Worm (Caenorhabditis elegans) whole organism, L3 larva: ENCODE measurements around the gene F25F2.1.

ENCODE experiments used
- R02D3.7 ChIP-seq: fragments of 150-350 bp; optimal IDR thresholded peaks from 2 replicates; lab custom pipeline; 2014; ENCODE audit warnings: missing biosample characterization, missing genetic modification characterization
- ZK546.5 ChIP-seq: sonication (generic microtip); optimal IDR thresholded peaks from 2 replicates; lab custom pipeline; 2017; ENCODE audit warnings: missing biosample characterization, missing genetic modification characterization
- aly-2 ChIP-seq: fragments of 150-350 bp; optimal IDR thresholded peaks from 2 replicates; lab custom pipeline; 2014; ENCODE audit warnings: missing biosample characterization, missing genetic modification characterization
- ama-1 ChIP-seq: fragments of 150-350 bp; optimal IDR thresholded peaks from 2 replicates; lab custom pipeline; 2018
- ceh-16 ChIP-seq: sonication (generic microtip); optimal IDR thresholded peaks from 2 replicates; lab custom pipeline; 2017; ENCODE audit warnings: missing biosample characterization, missing genetic modification characterization
- ceh-28 ChIP-seq: fragments of 150-350 bp; optimal IDR thresholded peaks from 2 replicates; lab custom pipeline; 2014; ENCODE audit warnings: missing biosample characterization, missing genetic modification reagents, missing genetic modification characterization
- ceh-82 ChIP-seq: fragments of 150-350 bp; optimal IDR thresholded peaks from 2 replicates; lab custom pipeline; 2014; ENCODE audit warnings: missing biosample characterization, missing genetic modification characterization
- ceh-9 ChIP-seq: sonication (generic microtip); optimal IDR thresholded peaks from 2 replicates; lab custom pipeline; 2018; ENCODE audit warnings: missing biosample characterization, missing genetic modification characterization
- egl-27 ChIP-seq: sonication (generic microtip); optimal IDR thresholded peaks from 4 replicates; lab custom pipeline; 2017; ENCODE audit warnings: missing biosample characterization, missing genetic modification reagents, missing genetic modification characterization
- egl-5 ChIP-seq: fragments of 150-350 bp; optimal IDR thresholded peaks from 2 replicates; lab custom pipeline; 2017; ENCODE audit warnings: missing biosample characterization, missing genetic modification reagents, missing genetic modification characterization, inconsistent platforms
- elt-2 ChIP-seq: sonication (generic microtip); optimal IDR thresholded peaks from 2 replicates; lab custom pipeline; 2016; ENCODE audit warnings: missing genetic modification reagents, mild to moderate bottlenecking, missing genetic modification characterization, missing compliant biosample characterization
- elt-3 ChIP-seq, 3 experiments: fragments of 150-350 bp in 1 of 3; sonication (generic microtip) in 2 of 3; optimal IDR thresholded peaks; 2 replicates in 2 of 3; 4 replicates in 1 of 3; lab custom pipeline; 2014 to 2017; ENCODE audit warnings: missing biosample characterization in 3 of 3, missing genetic modification characterization in 3 of 3
- fkh-10 ChIP-seq: sonication (generic microtip); optimal IDR thresholded peaks from 2 replicates; lab custom pipeline; 2017; ENCODE audit warnings: missing biosample characterization, missing genetic modification reagents, missing genetic modification characterization
- fos-1 ChIP-seq: fragments of 150-350 bp; optimal IDR thresholded peaks from 2 replicates; lab custom pipeline; 2014; ENCODE audit warnings: missing biosample characterization, missing genetic modification characterization
- hmg-11 ChIP-seq: sonication (generic microtip); optimal IDR thresholded peaks from 2 replicates; lab custom pipeline; 2016; ENCODE audit warnings: missing genetic modification characterization, missing compliant biosample characterization
- jun-1 ChIP-seq: fragments of 150-350 bp; optimal IDR thresholded peaks from 2 replicates; lab custom pipeline; 2014; ENCODE audit warnings: missing biosample characterization, missing genetic modification reagents, missing genetic modification characterization
- lin-15B ChIP-seq: fragments of 150-350 bp; optimal IDR thresholded peaks from 2 replicates; lab custom pipeline; 2014; ENCODE audit warnings: missing biosample characterization, missing genetic modification characterization
- lsy-12 ChIP-seq: sonication (generic microtip); optimal IDR thresholded peaks from 2 replicates; lab custom pipeline; 2016; ENCODE audit warnings: mild to moderate bottlenecking, missing genetic modification characterization, missing compliant biosample characterization
- mml-1 ChIP-seq: fragments of 150-350 bp; sonication (generic microtip); optimal IDR thresholded peaks from 3 replicates; lab custom pipeline; 2014; ENCODE audit warnings: missing biosample characterization, missing genetic modification characterization
- nfya-1 ChIP-seq: sonication (generic microtip); optimal IDR thresholded peaks from 2 replicates; lab custom pipeline; 2017; ENCODE audit warnings: missing genetic modification characterization, mild to moderate bottlenecking, missing compliant biosample characterization, antibody characterized with exemption, moderate library complexity; ENCODE audit not compliant: insufficient read depth
- nhr-12 ChIP-seq: fragments of 150-350 bp; optimal IDR thresholded peaks from 2 replicates; lab custom pipeline; 2014; ENCODE audit warnings: missing biosample characterization, missing genetic modification characterization
- nhr-23 ChIP-seq: fragments of 150-350 bp; optimal IDR thresholded peaks from 2 replicates; lab custom pipeline; 2014; ENCODE audit warnings: missing biosample characterization, missing genetic modification reagents, missing genetic modification characterization
- nhr-237 ChIP-seq: fragments of 150-350 bp; optimal IDR thresholded peaks from 2 replicates; lab custom pipeline; 2014; ENCODE audit warnings: missing biosample characterization, missing genetic modification characterization
- nhr-25 ChIP-seq: sonication (generic microtip); optimal IDR thresholded peaks from 2 replicates; lab custom pipeline; 2017; ENCODE audit warnings: missing biosample characterization, missing genetic modification characterization
- nhr-67 ChIP-seq: fragments of 150-350 bp; optimal IDR thresholded peaks from 2 replicates; lab custom pipeline; 2014; ENCODE audit warnings: missing biosample characterization, missing genetic modification characterization
- nhr-76 ChIP-seq: fragments of 150-350 bp; sonication (generic microtip); optimal IDR thresholded peaks from 5 replicates; lab custom pipeline; 2014; ENCODE audit warnings: missing biosample characterization, missing genetic modification characterization
- pha-4 ChIP-seq: fragments of 150-350 bp; optimal IDR thresholded peaks from 2 replicates; lab custom pipeline; 2014; ENCODE audit warnings: missing biosample characterization, missing genetic modification reagents, missing genetic modification characterization
- pqm-1 ChIP-seq: fragments of 150-350 bp; optimal IDR thresholded peaks from 2 replicates; lab custom pipeline; 2017; ENCODE audit warnings: missing biosample characterization, missing genetic modification characterization, inconsistent platforms
- skn-1 ChIP-seq: fragments of 150-350 bp; optimal IDR thresholded peaks from 2 replicates; lab custom pipeline; 2014; ENCODE audit warnings: missing biosample characterization, missing genetic modification characterization
- tbx-2 ChIP-seq: sonication (generic microtip); optimal IDR thresholded peaks from 2 replicates; lab custom pipeline; 2016; ENCODE audit warnings: mild to moderate bottlenecking, missing genetic modification characterization, missing compliant biosample characterization
- unc-39 ChIP-seq: sonication (generic microtip); optimal IDR thresholded peaks from 4 replicates; lab custom pipeline; 2017; ENCODE audit warnings: missing biosample characterization, missing genetic modification characterization
- zag-1 ChIP-seq: fragments of 150-350 bp; optimal IDR thresholded peaks from 2 replicates; lab custom pipeline; 2014; ENCODE audit warnings: missing biosample characterization, missing genetic modification characterization
- ztf-11 ChIP-seq: fragments of 150-350 bp; optimal IDR thresholded peaks from 2 replicates; lab custom pipeline; 2014; ENCODE audit warnings: missing biosample characterization, missing genetic modification characterization
- ztf-4 ChIP-seq: fragments of 150-350 bp; optimal IDR thresholded peaks from 2 replicates; lab custom pipeline; 2014; ENCODE audit warnings: missing biosample characterization, missing genetic modification characterization

Gene F25F2.1

ce11 chrIII:4520057-4520456 lies 11.4 kb downstream of the F25F2.1 start, which contains the start of gene cdh-4:
Gene cdh-4 (plus strand): TSS chrIII:4520357.
- no peak for TF ChIP-seq lsy-12
- no peak for TF ChIP-seq elt-2 (tag; lab: Kevin White, UChicago)
- no peak for TF ChIP-seq skn-1 (tag; lab: Kevin White, UChicago)
- no peak for TF ChIP-seq nhr-25 (tag; lab: Kevin White, UChicago)
- TF ChIP-seq ceh-9 (tag; lab: Kevin White, UChicago): no peak
- TF ChIP-seq aly-2 (tag; lab: Kevin White, UChicago): no peak
- TF ChIP-seq R02D3.7: no peak
- no peak for TF ChIP-seq lin-15B (tag; lab: Kevin White, UChicago)
- TF ChIP-seq fkh-10 (GFP tag; lab: Kevin White, UChicago): no peak
- TF ChIP-seq ZK546.5: no peak
- TF ChIP-seq pqm-1 (tag; lab: Kevin White, UChicago): no peak

ce11 chrIII:4523411-4523810 lies 14.8 kb downstream of the F25F2.1 start:
- TF ChIP-seq nhr-23 (tag; lab: Kevin White, UChicago): no peak
- TF ChIP-seq ztf-11 (tag; lab: Kevin White, UChicago): no peak
- TF ChIP-seq tbx-2 (tag; lab: Kevin White, UChicago): no peak
- TF ChIP-seq unc-39: no peak
- no peak for TF ChIP-seq nhr-76
- no peak for TF ChIP-seq egl-5 (tag; lab: Kevin White, UChicago)
- no peak for TF ChIP-seq elt-3 (tag; optimal IDR thresholded peaks at IDR 0.05; lab: Kevin White, UChicago)
- no peak for TF ChIP-seq pqm-1 (tag; lab: Kevin White, UChicago)
- TF ChIP-seq ztf-4: no peak
- no peak for TF ChIP-seq ceh-28
- TF ChIP-seq zag-1 (tag; lab: Kevin White, UChicago): no peak
- no peak for TF ChIP-seq nfya-1
- TF ChIP-seq mml-1 (tag; lab: Kevin White, UChicago): no peak
- TF ChIP-seq nhr-237 (tag; lab: Kevin White, UChicago): no peak
- no peak for TF ChIP-seq ama-1
- TF ChIP-seq fos-1 (tag; lab: Kevin White, UChicago): no peak
- TF ChIP-seq pha-4 (tag; lab: Kevin White, UChicago): no peak

ce11 chrIII:4524071-4524470 lies 15.4 kb downstream of the F25F2.1 start:
- TF ChIP-seq ztf-4 (no peak), jun-1 (tag; lab: Kevin White, UChicago) (no peak), ceh-82 (tag; lab: Kevin White, UChicago) (no peak), nhr-237 (tag; lab: Kevin White, UChicago) (no peak), ceh-28 (no peak), zag-1 (tag; lab: Kevin White, UChicago) (no peak), hmg-11 (tag; lab: Kevin White, UChicago) (no peak), lin-15B (tag; lab: Kevin White, UChicago) (no peak), nhr-12 (no peak), skn-1 (tag; lab: Kevin White, UChicago) (no peak)

- no peak for TF ChIP-seq pqm-1 (tag; lab: Kevin White, UChicago)
- TF ChIP-seq ZK546.5: no peak
- TF ChIP-seq elt-3 (tag; optimal IDR thresholded peaks at IDR 0.05; lab: Kevin White, UChicago): no peak
- no peak for TF ChIP-seq nhr-67 (tag; lab: Kevin White, UChicago)
- TF ChIP-seq unc-39: no peak
- no peak for TF ChIP-seq mml-1 (tag; lab: Kevin White, UChicago)
- TF ChIP-seq fos-1 (tag; lab: Kevin White, UChicago): no peak
- no peak for TF ChIP-seq pha-4 (tag; lab: Kevin White, UChicago)
These were observed 17.3 kb downstream of the F25F2.1 start for ce11 chrIII:4525998-4526397.

- TF ChIP-seq jun-1 (tag; lab: Kevin White, UChicago): no peak
- TF ChIP-seq aly-2 (tag; lab: Kevin White, UChicago): no peak
- no peak for TF ChIP-seq tbx-2 (tag; lab: Kevin White, UChicago)
- TF ChIP-seq ceh-16 (tag; lab: Kevin White, UChicago): no peak
- TF ChIP-seq egl-27 (tag; lab: Kevin White, UChicago): no peak
- TF ChIP-seq, all 47 proteins: peak for 0
These were observed 22.3 kb downstream of the F25F2.1 start for ce11 chrIII:4530968-4531367.
